Worm (Caenorhabditis elegans) whole organism, L4/young adult: ENCODE data around the gene K01A2.6.

Source experiments
- W03F9.2 ChIP-seq: fragments of 150-350 bp; optimal IDR thresholded peaks from 2 replicates; lab custom pipeline; 2014; ENCODE audit warnings: missing biosample characterization, missing genetic modification characterization
- dao-5 ChIP-seq: sonication (generic microtip); optimal IDR thresholded peaks from 2 replicates; lab custom pipeline; 2016; ENCODE audit warnings: missing genotype, missing genetic modification characterization, moderate library complexity, missing compliant biosample characterization
- him-1 ChIP-seq: sonication (generic microtip); optimal IDR thresholded peaks from 2 replicates; lab custom pipeline; 2016; ENCODE audit warnings: missing genotype, missing genetic modification reagents, missing genetic modification characterization, missing compliant biosample characterization

- no peak for TF ChIP-seq dao-5 (tag; lab: Kevin White, UChicago)
- TF ChIP-seq him-1 (tag; lab: Kevin White, UChicago) = no peak
- TF ChIP-seq W03F9.2 = no peak
Measured at ce11 chrII:264053-264452, 35.7 kb upstream of the K01A2.6 start, which contains the start of gene B0432.14.
